Worm (Caenorhabditis elegans) whole organism, young adult: ENCODE measurements around the gene F55C12.4.

Source experiments
- C06A6.2 ChIP-seq: fragments of 200-800 bp; sonication (Bioruptor generic); conservative IDR thresholded peaks from 2 replicates; pipeline ENCODE4 v1.3.6; 2022; ENCODE audit warnings: missing genetic modification characterization, missing compliant biosample characterization
- C17E4.6 ChIP-seq: fragments of 200-800 bp; sonication (Bioruptor generic); IDR thresholded peaks from 2 replicates; pipeline ENCODE4 v1.3.6; 2022; ENCODE audit warnings: missing genetic modification reagents, missing genetic modification characterization, missing compliant biosample characterization
- F52B5.7 ChIP-seq: sonication (generic microtip); optimal IDR thresholded peaks from 2 replicates; lab custom pipeline; 2016; ENCODE audit warnings: mild to moderate bottlenecking, missing genetic modification characterization, missing compliant biosample characterization
- K11D2.4 ChIP-seq: fragments of 200-800 bp; sonication (Bioruptor generic); IDR thresholded peaks from 2 replicates; pipeline ENCODE4 v1.3.6; 2022; ENCODE audit warnings: missing genetic modification reagents, missing genetic modification characterization, missing compliant biosample characterization
- K12H6.12 ChIP-seq: fragments of 200-800 bp; sonication (Bioruptor generic); optimal IDR thresholded peaks from 2 replicates; lab custom pipeline; 2018; ENCODE audit warnings: mild to moderate bottlenecking, missing genetic modification characterization, missing compliant biosample characterization
- Y53F4B.3 ChIP-seq: fragments of 200-800 bp; sonication (Bioruptor generic); IDR thresholded peaks from 2 replicates; pipeline ENCODE4 v1.3.6; 2022; ENCODE audit warnings: missing genetic modification reagents, missing genetic modification characterization, missing compliant biosample characterization
- Y79H2A.3 ChIP-seq: fragments of 200-800 bp; sonication (Bioruptor generic); conservative IDR thresholded peaks from 2 replicates; pipeline ENCODE4 v1.3.6; 2022; ENCODE audit warnings: missing genetic modification reagents, missing genetic modification characterization, missing compliant biosample characterization
- Y95B8A.8 ChIP-seq: fragments of 200-800 bp; sonication (Bioruptor generic); IDR thresholded peaks from 2 replicates; pipeline ENCODE4 v1.3.6; 2022; ENCODE audit warnings: missing genetic modification reagents, missing genetic modification characterization, missing compliant biosample characterization
- aptf-3 ChIP-seq: fragments of 200-800 bp; sonication (Bioruptor generic); IDR thresholded peaks from 2 replicates; pipeline ENCODE4 v1.3.6; 2022; ENCODE audit warnings: missing genetic modification characterization, missing compliant biosample characterization
- attf-3 ChIP-seq: fragments of 200-800 bp; sonication (Bioruptor generic); conservative IDR thresholded peaks from 2 replicates; pipeline ENCODE4 v1.3.6; 2022; ENCODE audit warnings: missing genetic modification reagents, missing genetic modification characterization, missing compliant biosample characterization
- bed-2 ChIP-seq: fragments of 200-800 bp; sonication (Bioruptor generic); IDR thresholded peaks from 2 replicates; pipeline ENCODE4 v1.3.6; 2022; ENCODE audit warnings: missing genetic modification reagents, missing genetic modification characterization, missing compliant biosample characterization
- ceh-40 ChIP-seq: fragments of 200-800 bp; sonication (Bioruptor generic); IDR thresholded peaks from 2 replicates; pipeline ENCODE4 v1.3.6; 2022; ENCODE audit warnings: missing genetic modification characterization, missing compliant biosample characterization
- ceh-91 ChIP-seq: fragments of 200-800 bp; sonication (Bioruptor generic); IDR thresholded peaks from 2 replicates; pipeline ENCODE4 v1.3.6; 2022; ENCODE audit warnings: missing genetic modification reagents, missing genetic modification characterization, missing compliant biosample characterization
- dox-1 ChIP-seq: fragments of 200-800 bp; sonication (Bioruptor generic); IDR thresholded peaks from 2 replicates; pipeline ENCODE4 v1.3.6; 2022; ENCODE audit warnings: missing genetic modification reagents, missing genetic modification characterization, missing compliant biosample characterization
- egl-44 ChIP-seq: fragments of 200-800 bp; sonication (Bioruptor generic); IDR thresholded peaks from 2 replicates; pipeline ENCODE4 v1.3.6; 2022; ENCODE audit warnings: missing genetic modification reagents, missing genetic modification characterization, missing compliant biosample characterization
- gei-17 ChIP-seq: fragments of 200-800 bp; sonication (Bioruptor generic); optimal IDR thresholded peaks from 2 replicates; lab custom pipeline; 2018; ENCODE audit warnings: mild to moderate bottlenecking, missing genetic modification characterization, missing compliant biosample characterization
- him-1 ChIP-seq: sonication (generic microtip); optimal IDR thresholded peaks from 2 replicates; lab custom pipeline; 2016; ENCODE audit warnings: missing genotype, missing genetic modification reagents, missing genetic modification characterization, missing compliant biosample characterization
- hmg-1.2 ChIP-seq: fragments of 200-800 bp; sonication (Bioruptor generic); IDR thresholded peaks from 2 replicates; pipeline ENCODE4 v1.3.6; 2022; ENCODE audit warnings: missing genetic modification reagents, missing genetic modification characterization, missing compliant biosample characterization
- hmg-20 ChIP-seq: fragments of 200-800 bp; sonication (Bioruptor generic); IDR thresholded peaks from 2 replicates; pipeline ENCODE4 v1.3.6; 2022; ENCODE audit warnings: missing genetic modification reagents, missing genetic modification characterization, missing compliant biosample characterization
- lag-1 ChIP-seq: fragments of 200-800 bp; sonication (Bioruptor generic); IDR thresholded peaks from 2 replicates; pipeline ENCODE4 v1.3.6; 2022; ENCODE audit warnings: missing genetic modification reagents, missing genetic modification characterization, missing compliant biosample characterization
- let-607 ChIP-seq, 2 experiments: fragments of 200-800 bp in 1 of 2; sonication (Bioruptor generic) in 1 of 2; sonication (generic microtip) in 1 of 2; optimal IDR thresholded peaks; 2 replicates each; lab custom pipeline; 2016 to 2018; ENCODE audit warnings: mild to moderate bottlenecking in 2 of 2, missing compliant biosample characterization in 2 of 2, missing genetic modification characterization in 2 of 2, moderate library complexity in 2 of 2, missing genotype in 1 of 2
- lin-26 ChIP-seq: fragments of 200-800 bp; sonication (Bioruptor generic); IDR thresholded peaks from 2 replicates; pipeline ENCODE4 v1.3.6; 2022; ENCODE audit warnings: missing genetic modification reagents, missing genetic modification characterization, missing compliant biosample characterization
- lin-35 ChIP-seq, 3 experiments: fragments of 150-350 bp in 2 of 3; sonication (generic microtip) in 1 of 3; optimal IDR thresholded peaks; 2 replicates each; lab custom pipeline; 2014 to 2018; ENCODE audit warnings: missing biosample characterization in 3 of 3, missing genetic modification characterization in 3 of 3, missing genetic modification reagents in 3 of 3
- lir-1 ChIP-seq: fragments of 200-800 bp; sonication (Bioruptor generic); conservative IDR thresholded peaks from 2 replicates; pipeline ENCODE4 v1.3.6; 2022; ENCODE audit warnings: missing genetic modification reagents, missing genetic modification characterization, missing compliant biosample characterization
- mcd-1 ChIP-seq: fragments of 200-800 bp; sonication (Bioruptor generic); IDR thresholded peaks from 2 replicates; pipeline ENCODE4 v1.3.6; 2022; ENCODE audit warnings: missing genetic modification reagents, missing genetic modification characterization, missing compliant biosample characterization
- nfyb-1 ChIP-seq: fragments of 200-800 bp; sonication (Bioruptor generic); IDR thresholded peaks from 2 replicates; pipeline ENCODE4 v1.3.6; 2022; ENCODE audit warnings: missing genetic modification reagents, missing genetic modification characterization, missing compliant biosample characterization
- nhr-179 ChIP-seq: sonication (generic microtip); optimal IDR thresholded peaks from 2 replicates; lab custom pipeline; 2016; ENCODE audit warnings: mild to moderate bottlenecking, missing genetic modification characterization, missing compliant biosample characterization
- nhr-27 ChIP-seq: fragments of 200-800 bp; sonication (Bioruptor generic); optimal IDR thresholded peaks from 2 replicates; lab custom pipeline; 2018; ENCODE audit warnings: mild to moderate bottlenecking, missing genetic modification characterization, moderate library complexity, missing compliant biosample characterization
- nhr-80 ChIP-seq: sonication (generic microtip); optimal IDR thresholded peaks from 2 replicates; lab custom pipeline; 2016; ENCODE audit warnings: missing genetic modification characterization, missing compliant biosample characterization
- rec-8 ChIP-seq, 2 experiments: sonication (generic microtip); optimal IDR thresholded peaks; 2 replicates each; lab custom pipeline; 2016; ENCODE audit warnings: mild to moderate bottlenecking in 2 of 2, missing genetic modification characterization in 2 of 2, missing genetic modification reagents in 2 of 2, missing genotype in 2 of 2, missing biosample characterization in 1 of 2, missing compliant biosample characterization in 1 of 2, moderate library complexity in 1 of 2
- repo-1 ChIP-seq: sonication (generic microtip); optimal IDR thresholded peaks from 2 replicates; lab custom pipeline; 2017; ENCODE audit warnings: mild to moderate bottlenecking, missing genetic modification characterization, missing compliant biosample characterization
- sdz-38 ChIP-seq: sonication (generic microtip); optimal IDR thresholded peaks from 2 replicates; lab custom pipeline; 2016; ENCODE audit warnings: missing genotype, missing genetic modification characterization, missing compliant biosample characterization
- snpc-1.1 ChIP-seq: sonication (generic microtip); optimal IDR thresholded peaks from 2 replicates; lab custom pipeline; 2017; ENCODE audit warnings: missing genetic modification characterization, mild to moderate bottlenecking, missing compliant biosample characterization, antibody characterized with exemption, moderate library complexity, missing genotype, missing genetic modification reagents; ENCODE audit not compliant: insufficient read depth
- snpc-1.3 ChIP-seq: sonication (generic microtip); optimal IDR thresholded peaks from 2 replicates; lab custom pipeline; 2017; ENCODE audit warnings: missing genetic modification characterization, mild to moderate bottlenecking, missing compliant biosample characterization, antibody characterized with exemption, moderate library complexity, missing genotype, missing genetic modification reagents; ENCODE audit not compliant: insufficient read depth
- snpc-4 ChIP-seq, 5 experiments: fragments of 150-350 bp in 1 of 5; sonication (generic microtip) in 4 of 5; optimal IDR thresholded peaks; 2 replicates each; lab custom pipeline; 2014 to 2018; ENCODE audit warnings: missing genetic modification characterization in 5 of 5, missing biosample characterization in 3 of 5, antibody characterized with exemption in 2 of 5, mild to moderate bottlenecking in 2 of 5, missing compliant biosample characterization in 2 of 5, missing genotype in 2 of 5, moderate library complexity in 2 of 5, missing genetic modification reagents in 1 of 5
- somi-1 ChIP-seq: fragments of 200-800 bp; sonication (Bioruptor generic); optimal IDR thresholded peaks from 2 replicates; lab custom pipeline; 2018; ENCODE audit warnings: mild to moderate bottlenecking, missing genetic modification characterization, missing compliant biosample characterization
- tbx-9 ChIP-seq: sonication (generic microtip); optimal IDR thresholded peaks from 2 replicates; lab custom pipeline; 2016; ENCODE audit warnings: borderline replicate concordance, missing genetic modification characterization, inconsistent platforms, missing compliant biosample characterization
- unc-130 ChIP-seq: sonication (generic microtip); optimal IDR thresholded peaks from 2 replicates; lab custom pipeline; 2016; ENCODE audit warnings: missing genetic modification reagents, missing genetic modification characterization, missing compliant biosample characterization
- ztf-18 ChIP-seq: sonication (generic microtip); optimal IDR thresholded peaks from 2 replicates; lab custom pipeline; 2016; ENCODE audit warnings: missing genotype, mild to moderate bottlenecking, missing genetic modification characterization, missing compliant biosample characterization
- ztf-25 ChIP-seq: fragments of 200-800 bp; sonication (Bioruptor generic); IDR thresholded peaks from 2 replicates; pipeline ENCODE4 v1.3.6; 2022; ENCODE audit warnings: missing genetic modification reagents, missing genetic modification characterization, missing compliant biosample characterization
- ztf-28 ChIP-seq: fragments of 200-800 bp; sonication (Bioruptor generic); IDR thresholded peaks from 2 replicates; pipeline ENCODE4 v1.3.6; 2022; ENCODE audit warnings: missing genetic modification reagents, missing genetic modification characterization, missing compliant biosample characterization

The F55C12.4 gene

DNA sequence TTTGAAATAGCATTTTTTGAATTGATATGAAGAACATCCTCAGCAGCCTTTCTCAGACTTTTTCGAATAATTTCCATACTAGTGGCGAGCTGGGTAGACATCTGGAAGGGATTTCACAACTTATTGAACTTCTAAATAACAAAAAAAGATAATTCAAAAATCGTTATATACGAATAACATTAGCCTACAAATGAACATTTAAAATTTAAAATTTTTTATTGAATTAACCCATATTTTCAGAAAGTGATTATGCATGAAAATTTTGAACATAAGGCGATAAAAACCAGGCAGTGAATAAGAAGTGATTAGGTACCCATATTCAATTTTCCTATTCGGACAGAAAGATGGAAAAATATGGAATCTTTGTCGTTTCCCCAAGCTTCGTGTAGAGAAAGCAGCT is 29.7 kb downstream of the F55C12.4 start, which contains the start of gene ZK1248.11:
Gene ZK1248.11 (minus strand): TSS at position 101 of the 400 bp plus-strand sequence.
- TF ChIP-seq ztf-18 (tag; lab: Kevin White, UChicago), result no peak
- no peak for TF ChIP-seq ztf-28 (GFP tag; lab: Robert Waterston, UW)
- no peak for TF ChIP-seq Y79H2A.3
- no peak for TF ChIP-seq F52B5.7 (tag; lab: Kevin White, UChicago)
- TF ChIP-seq rec-8 (tag; optimal IDR thresholded peaks at IDR 0.05; lab: Kevin White, UChicago), result no peak
- TF ChIP-seq Y53F4B.3, result no peak
- no peak for TF ChIP-seq mcd-1 (GFP tag; lab: Robert Waterston, UW)
- TF ChIP-seq hmg-20 (GFP tag; lab: Robert Waterston, UW), result no peak

DNA sequence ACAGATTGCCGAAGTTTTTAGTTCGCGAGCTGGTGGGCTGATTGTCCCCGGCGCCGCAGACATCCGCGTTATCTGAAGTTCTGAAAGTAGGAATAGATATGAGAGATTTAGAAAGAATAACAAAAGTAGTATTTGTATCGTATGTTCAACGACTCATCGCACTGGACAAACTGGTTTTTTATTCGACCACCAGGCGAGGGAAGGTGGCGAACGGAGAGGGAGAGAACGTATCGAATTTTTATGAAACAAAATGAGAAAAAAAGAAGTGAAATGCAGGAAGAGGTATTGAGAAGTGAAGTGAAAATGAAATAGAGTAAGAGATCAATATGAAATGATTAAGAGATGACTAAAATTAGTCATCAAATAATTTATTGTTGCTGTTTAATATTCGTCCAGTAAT is 30.9 kb downstream of the F55C12.4 start, which contains the start of gene tbc-2:
Gene tbc-2 (minus strand): TSS at position 80 of the 400 bp plus-strand sequence.
- no peak for TF ChIP-seq lir-1 (GFP tag; lab: Robert Waterston, UW)
- TF ChIP-seq nhr-27 (tag; lab: Kevin White, UChicago), result no peak
- TF ChIP-seq C06A6.2 (GFP tag; lab: Robert Waterston, UW), result no peak
- TF ChIP-seq snpc-1.3 (tag; lab: Kevin White, UChicago), result no peak

DNA sequence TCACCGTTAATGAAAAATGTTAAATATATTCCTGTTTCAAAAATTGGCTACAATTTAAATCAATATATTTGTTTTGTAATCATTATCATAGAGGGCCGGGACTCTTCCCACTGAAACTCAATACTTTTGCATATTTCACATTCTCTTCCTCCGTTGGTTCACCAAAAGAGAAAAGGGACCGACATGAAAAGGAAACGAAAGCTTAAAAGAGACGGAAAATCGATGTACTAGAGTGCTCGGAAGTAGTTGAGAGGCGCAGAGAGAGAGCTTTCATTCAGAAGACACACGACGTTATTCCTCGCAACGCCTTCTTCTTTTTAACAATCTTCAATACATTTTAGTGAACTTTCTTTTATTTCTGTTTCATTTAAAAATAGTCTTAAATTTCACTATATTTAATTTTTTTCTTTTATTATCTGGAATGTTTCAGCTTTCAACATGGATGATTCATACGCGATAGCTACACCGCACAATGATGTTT is 37.9 kb downstream of the F55C12.4 start, which contains the start of gene ehs-1:
Gene ehs-1 (plus strand): TSS at position 431 of the 481 bp plus-strand sequence.
- TF ChIP-seq egl-44 (GFP tag; lab: Robert Waterston, UW) (no peak), snpc-1.1 (tag; lab: Kevin White, UChicago) (no peak), nfyb-1 (GFP tag; lab: Robert Waterston, UW) (0 out of 2 replicates have a peak, but pooled peaks have one; percentile 8), attf-3 (no peak), Y95B8A.8 (GFP tag; lab: Robert Waterston, UW) (no peak), hmg-1.2 (0 out of 2 replicates have a peak, but pooled peaks have one; percentile 4), C17E4.6 (GFP tag; lab: Robert Waterston, UW) (no peak), mcd-1 (GFP tag; lab: Robert Waterston, UW) (no peak), dox-1 (GFP tag; lab: Robert Waterston, UW) (no peak), him-1 (tag; lab: Kevin White, UChicago) (no peak), bed-2 (GFP tag; lab: Robert Waterston, UW) (no peak), somi-1 (GFP tag; lab: Kevin White, UChicago) (no peak), lin-35 (GFP tag; optimal IDR thresholded peaks at IDR 0.05; lab: Kevin White, UChicago) (no peak), gei-17 (no peak)

DNA sequence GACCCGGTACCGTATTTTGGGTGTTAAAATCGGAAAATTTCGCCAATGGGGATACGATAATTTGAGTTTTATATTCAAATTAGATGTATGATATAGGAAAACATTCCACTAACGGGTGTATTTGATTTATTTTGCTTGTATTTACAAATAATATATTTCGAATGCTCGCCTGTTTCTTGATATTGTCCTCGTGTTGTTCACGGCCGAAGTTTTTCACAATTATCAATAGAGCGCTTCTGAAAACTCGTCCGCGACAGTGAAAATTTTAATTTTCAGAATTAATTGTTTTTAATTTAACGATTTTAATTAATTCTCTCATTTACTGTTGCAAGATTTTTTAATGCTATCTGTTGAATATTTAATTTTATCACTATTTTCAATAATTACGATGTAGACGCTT is 38.6 kb downstream of the F55C12.4 start:
- TF ChIP-seq Y95B8A.8 (GFP tag; lab: Robert Waterston, UW) (0 out of 2 replicates have a peak, but pooled peaks have one; percentile 21), C17E4.6 (GFP tag; lab: Robert Waterston, UW) (no peak), snpc-4 (GFP tag; optimal IDR thresholded peaks at IDR 0.05; lab: Kevin White, UChicago) (no peak), snpc-4 (tag; optimal IDR thresholded peaks at IDR 0.05; lab: Kevin White, UChicago) (no peak), ceh-40 (GFP tag; lab: Robert Waterston, UW) (no peak), nhr-80 (tag; lab: Kevin White, UChicago) (no peak), K11D2.4 (GFP tag; lab: Robert Waterston, UW) (no peak), sdz-38 (tag; lab: Kevin White, UChicago) (no peak), ceh-91 (GFP tag; lab: Robert Waterston, UW) (0 out of 2 replicates have a peak, but pooled peaks have one; percentile 55), ztf-25 (GFP tag; lab: Robert Waterston, UW) (no peak), bed-2 (GFP tag; lab: Robert Waterston, UW) (0 out of 2 replicates have a peak, but pooled peaks have one; percentile 24), let-607 (tag; optimal IDR thresholded peaks at IDR 0.05; lab: Kevin White, UChicago) (no peak), lag-1 (GFP tag; lab: Robert Waterston, UW) (no peak), gei-17 (no peak), repo-1 (no peak), unc-130 (peak; percentile 9), aptf-3 (GFP tag; lab: Robert Waterston, UW) (no peak), K12H6.12 (tag; lab: Kevin White, UChicago) (no peak), tbx-9 (tag; lab: Kevin White, UChicago) (no peak), mcd-1 (GFP tag; lab: Robert Waterston, UW) (peak; percentile 82), lin-26 (GFP tag; lab: Robert Waterston, UW) (no peak), nhr-179 (tag; lab: Kevin White, UChicago) (no peak)
